Worm (Caenorhabditis elegans) whole organism, early embryonic: Measurements from ENCODE around the gene C08H9.18.

Experiments used
- F13C5.2 ChIP-seq: sonication (generic microtip); optimal IDR thresholded peaks from 2 replicates; lab custom pipeline; 2017; ENCODE audit warnings: mild to moderate bottlenecking, missing genetic modification characterization, inconsistent platforms, missing compliant biosample characterization
- ama-1 ChIP-seq: fragments of 150-350 bp; optimal IDR thresholded peaks from 2 replicates; lab custom pipeline; 2014
- ceh-13 ChIP-seq: fragments of 200-800 bp; sonication (Bioruptor generic); optimal IDR thresholded peaks from 2 replicates; lab custom pipeline; 2018; ENCODE audit warnings: mild to moderate bottlenecking, missing genetic modification characterization, missing compliant biosample characterization
- ceh-36 ChIP-seq: sonication (generic microtip); optimal IDR thresholded peaks from 2 replicates; lab custom pipeline; 2016; ENCODE audit warnings: missing genetic modification characterization, inconsistent platforms, missing compliant biosample characterization
- hmg-4 ChIP-seq: fragments of 200-800 bp; sonication (Bioruptor generic); optimal IDR thresholded peaks from 2 replicates; lab custom pipeline; 2018; ENCODE audit warnings: mild to moderate bottlenecking, missing genetic modification characterization, missing compliant biosample characterization
- sea-1 ChIP-seq: fragments of 200-800 bp; sonication (Bioruptor generic); conservative IDR thresholded peaks from 2 replicates; pipeline ENCODE4 v1.3.6; 2022; ENCODE audit warnings: missing genetic modification characterization, missing compliant biosample characterization
- tra-4 ChIP-seq: sonication (generic microtip); optimal IDR thresholded peaks from 2 replicates; lab custom pipeline; 2017; ENCODE audit warnings: missing genetic modification characterization, missing compliant biosample characterization

ce11 chrII:9886216-9886615 lies 24.2 kb upstream of the C08H9.18 start, which contains the start of gene algn-8:
- TF ChIP-seq ama-1 (lab: Kevin White, UChicago), result no peak
- TF ChIP-seq tra-4 (tag; lab: Kevin White, UChicago), result no peak
- no peak for TF ChIP-seq hmg-4 (GFP tag; lab: Kevin White, UChicago)
- no peak for TF ChIP-seq F13C5.2 (tag; lab: Kevin White, UChicago)
- no peak for TF ChIP-seq sea-1
- TF ChIP-seq ceh-36 (tag; lab: Kevin White, UChicago), result no peak
- no peak for TF ChIP-seq ceh-13
